Worm (Caenorhabditis elegans) whole organism, midembryonic: ENCODE data around the gene Y40B10B.1.

Source experiments
- cog-1 ChIP-seq: sonication (generic microtip); optimal IDR thresholded peaks from 2 replicates; lab custom pipeline; 2016; ENCODE audit warnings: missing genetic modification characterization, missing compliant biosample characterization
- ztf-23 ChIP-seq: fragments of 200-800 bp; sonication (Bioruptor generic); IDR thresholded peaks from 2 replicates; pipeline ENCODE4 v1.3.6; 2022; ENCODE audit warnings: missing genetic modification reagents, missing genetic modification characterization, missing compliant biosample characterization
- ztf-29 ChIP-seq: fragments of 200-800 bp; sonication (Bioruptor generic); IDR thresholded peaks from 2 replicates; pipeline ENCODE4 v1.3.6; 2022; ENCODE audit warnings: missing genetic modification reagents, missing genetic modification characterization, missing compliant biosample characterization

- TF ChIP-seq ztf-29 (GFP tag; lab: Robert Waterston, UW): no peak
- no peak for TF ChIP-seq cog-1 (tag; lab: Kevin White, UChicago)
- no peak for TF ChIP-seq ztf-23 (GFP tag; lab: Robert Waterston, UW)
Measured at ce11 chrV:1964806-1965205, 3.5 kb upstream of the Y40B10B.1 start, which contains the start of gene srj-15.
